Worm (Caenorhabditis elegans): ENCODE results near the gene scrm-3.

DNA sequence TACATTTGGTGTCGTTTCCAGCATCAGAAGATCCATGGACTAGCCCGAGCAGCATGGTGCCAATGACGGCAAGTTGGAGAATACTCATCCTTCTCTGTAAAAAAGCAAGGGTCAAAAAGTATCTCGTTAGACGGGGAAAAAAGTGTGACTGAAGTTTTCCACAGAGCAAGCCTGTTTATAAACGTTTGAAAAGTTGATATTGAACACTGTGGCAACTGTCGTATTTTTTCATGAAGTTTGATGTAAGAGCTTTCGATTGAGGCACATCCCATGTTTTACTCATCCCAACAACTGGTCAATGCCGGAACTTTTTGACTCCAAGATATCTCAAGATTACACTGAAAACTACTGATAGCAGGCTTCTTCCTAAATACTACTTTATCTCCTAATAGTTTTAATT is 38.0 kb downstream of the scrm-3 start, which contains the start of gene F35F10.13:
- TF ChIP-seq him-1 (tag; optimal IDR thresholded peaks at IDR 0.05) = no peak
- no peak for TF ChIP-seq dao-5 (tag; optimal IDR thresholded peaks at IDR 0.05)
